Worm (Caenorhabditis elegans): ENCODE data around the gene irld-26.

DNA sequence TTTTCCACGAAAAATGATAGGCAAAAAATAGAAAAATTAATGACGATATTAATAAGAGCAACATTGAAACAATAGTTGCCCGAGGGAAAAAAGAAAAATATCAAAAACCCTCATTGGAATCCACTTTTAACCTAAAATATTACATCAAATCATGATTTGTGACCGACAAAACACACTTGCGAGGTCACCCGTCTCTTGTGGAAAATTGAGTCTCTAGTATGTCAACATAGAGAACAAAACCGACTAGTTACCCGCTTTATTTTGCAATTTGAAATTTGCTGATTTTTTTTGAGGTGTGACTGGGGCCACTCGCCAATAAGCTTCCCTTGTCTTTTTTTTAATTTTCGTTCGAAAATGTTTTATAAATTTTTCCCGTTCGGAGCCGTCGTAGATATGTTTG lies 29.2 kb upstream of the irld-26 start, which contains the start of gene cyp-33D1:
- TF ChIP-seq hlh-17 (GFP tag; optimal IDR thresholded peaks at IDR 0.05; ENCODE audit: borderline replicate concordance) (no peak), unc-130 (tag; optimal IDR thresholded peaks at IDR 0.05) (no peak), snpc-4 (tag; optimal IDR thresholded peaks at IDR 0.05) (no peak), sox-4 (tag; optimal IDR thresholded peaks at IDR 0.05) (no peak), egl-13 (tag; optimal IDR thresholded peaks at IDR 0.05) (no peak), ama-1 (optimal IDR thresholded peaks at IDR 0.05) (no peak), elt-3 (tag; optimal IDR thresholded peaks at IDR 0.05) (no peak), dpl-1 (GFP tag; optimal IDR thresholded peaks at IDR 0.05) (no peak)
